Worm (Caenorhabditis elegans) whole organism, mixed stage, embryonic: Measurements from ENCODE around the gene orc-2.

Source experiments
- M03D4.4 ChIP-seq: sonication (generic microtip); optimal IDR thresholded peaks from 2 replicates; lab custom pipeline; 2017; ENCODE audit warnings: mild to moderate bottlenecking, missing genetic modification characterization, missing compliant biosample characterization
- bed-3 ChIP-seq: fragments of 200-800 bp; sonication (Bioruptor generic); optimal IDR thresholded peaks from 3 replicates; lab custom pipeline; 2018; ENCODE audit warnings: mild to moderate bottlenecking, missing genetic modification characterization, moderate library complexity, missing compliant biosample characterization
- blmp-1 ChIP-seq: fragments of 150-350 bp; optimal IDR thresholded peaks from 2 replicates; lab custom pipeline; 2014; ENCODE audit warnings: missing biosample characterization, missing genetic modification characterization
- ceh-39 ChIP-seq: fragments of 150-350 bp; optimal IDR thresholded peaks from 2 replicates; lab custom pipeline; 2014; ENCODE audit warnings: missing biosample characterization, missing genetic modification characterization
- ceh-43 ChIP-seq: fragments of 200-800 bp; sonication (Bioruptor generic); optimal IDR thresholded peaks from 2 replicates; lab custom pipeline; 2018; ENCODE audit warnings: mild to moderate bottlenecking, missing genetic modification characterization, moderate library complexity, missing compliant biosample characterization
- ces-1 ChIP-seq: fragments of 150-350 bp; optimal IDR thresholded peaks from 2 replicates; lab custom pipeline; 2014; ENCODE audit warnings: missing biosample characterization, missing genetic modification reagents, missing genetic modification characterization
- cnd-1 ChIP-seq: fragments of 200-800 bp; sonication (Bioruptor generic); optimal IDR thresholded peaks from 2 replicates; lab custom pipeline; 2018; ENCODE audit warnings: mild to moderate bottlenecking, missing genetic modification characterization, missing compliant biosample characterization
- drap-1 ChIP-seq: fragments of 200-800 bp; sonication (Bioruptor generic); optimal IDR thresholded peaks from 3 replicates; lab custom pipeline; 2018; ENCODE audit warnings: mild to moderate bottlenecking, missing genetic modification characterization, missing compliant biosample characterization
- elt-1 ChIP-seq: sonication (generic microtip); optimal IDR thresholded peaks from 2 replicates; lab custom pipeline; 2017; ENCODE audit warnings: missing genetic modification characterization, mild to moderate bottlenecking, missing compliant biosample characterization, antibody characterized with exemption, moderate library complexity, borderline replicate concordance; ENCODE audit not compliant: insufficient read depth
- elt-3 ChIP-seq: fragments of 150-350 bp; optimal IDR thresholded peaks from 2 replicates; lab custom pipeline; 2014; ENCODE audit warnings: missing biosample characterization, missing genetic modification characterization
- flh-1 ChIP-seq: fragments of 200-800 bp; sonication (Bioruptor generic); optimal IDR thresholded peaks from 2 replicates; lab custom pipeline; 2018; ENCODE audit warnings: mild to moderate bottlenecking, missing genetic modification characterization, moderate library complexity, missing compliant biosample characterization
- ham-2 ChIP-seq: fragments of 200-800 bp; sonication (Bioruptor generic); optimal IDR thresholded peaks from 2 replicates; lab custom pipeline; 2018; ENCODE audit warnings: mild to moderate bottlenecking, missing genetic modification characterization, missing compliant biosample characterization
- hlh-1 ChIP-seq: fragments of 150-350 bp; optimal IDR thresholded peaks from 2 replicates; lab custom pipeline; 2014; ENCODE audit warnings: missing biosample characterization, missing genetic modification reagents, missing genetic modification characterization
- lin-13 ChIP-seq: fragments of 150-350 bp; optimal IDR thresholded peaks from 2 replicates; lab custom pipeline; 2014; ENCODE audit warnings: missing biosample characterization, missing genetic modification characterization
- lsy-2 ChIP-seq: fragments of 150-350 bp; optimal IDR thresholded peaks from 2 replicates; lab custom pipeline; 2014; ENCODE audit warnings: missing biosample characterization, missing genetic modification characterization
- mab-5 ChIP-seq: fragments of 150-350 bp; optimal IDR thresholded peaks from 2 replicates; lab custom pipeline; 2014; ENCODE audit warnings: missing biosample characterization, missing genetic modification characterization
- mep-1 ChIP-seq: fragments of 150-350 bp; optimal IDR thresholded peaks from 2 replicates; lab custom pipeline; 2017; ENCODE audit warnings: missing biosample characterization, missing genetic modification reagents, missing genetic modification characterization, inconsistent platforms
- nhr-12 ChIP-seq: fragments of 150-350 bp; optimal IDR thresholded peaks from 2 replicates; lab custom pipeline; 2014; ENCODE audit warnings: missing biosample characterization, missing genetic modification characterization
- nhr-2 ChIP-seq: fragments of 150-350 bp; optimal IDR thresholded peaks from 2 replicates; lab custom pipeline; 2014; ENCODE audit warnings: missing biosample characterization, missing genetic modification characterization
- nhr-237 ChIP-seq: fragments of 150-350 bp; optimal IDR thresholded peaks from 2 replicates; lab custom pipeline; 2014; ENCODE audit warnings: missing biosample characterization, missing genetic modification characterization
- nhr-28 ChIP-seq: fragments of 150-350 bp; optimal IDR thresholded peaks from 2 replicates; lab custom pipeline; 2014; ENCODE audit warnings: missing biosample characterization, missing genetic modification characterization
- nhr-76 ChIP-seq: sonication (generic microtip); optimal IDR thresholded peaks from 2 replicates; lab custom pipeline; 2017; ENCODE audit warnings: missing biosample characterization, missing genetic modification characterization
- pha-4 ChIP-seq: fragments of 150-350 bp; optimal IDR thresholded peaks from 2 replicates; lab custom pipeline; 2018; ENCODE audit warnings: missing biosample characterization, missing genetic modification reagents, missing genetic modification characterization
- sem-2 ChIP-seq: fragments of 200-800 bp; sonication (Bioruptor generic); optimal IDR thresholded peaks from 2 replicates; lab custom pipeline; 2018; ENCODE audit warnings: mild to moderate bottlenecking, missing genetic modification characterization, missing compliant biosample characterization
- snpc-4 ChIP-seq: fragments of 150-350 bp; optimal IDR thresholded peaks from 2 replicates; lab custom pipeline; 2014; ENCODE audit warnings: missing biosample characterization, missing genetic modification characterization
- sptf-1 ChIP-seq: sonication (generic microtip); optimal IDR thresholded peaks from 2 replicates; lab custom pipeline; 2017; ENCODE audit warnings: mild to moderate bottlenecking, missing genetic modification characterization, moderate library complexity, missing compliant biosample characterization
- tbx-8 ChIP-seq: fragments of 200-800 bp; sonication (Bioruptor generic); optimal IDR thresholded peaks from 2 replicates; lab custom pipeline; 2018; ENCODE audit warnings: mild to moderate bottlenecking, missing genetic modification characterization, moderate library complexity, missing compliant biosample characterization
- unc-120 ChIP-seq: sonication (generic microtip); optimal IDR thresholded peaks from 2 replicates; lab custom pipeline; 2017; ENCODE audit warnings: missing genetic modification characterization, missing compliant biosample characterization; ENCODE audit not compliant: poor library complexity, severe bottlenecking
- unc-39 ChIP-seq: fragments of 150-350 bp; optimal IDR thresholded peaks from 2 replicates; lab custom pipeline; 2014; ENCODE audit warnings: missing biosample characterization, missing genetic modification characterization
- unc-62 ChIP-seq: fragments of 150-350 bp; optimal IDR thresholded peaks from 2 replicates; lab custom pipeline; 2014; ENCODE audit warnings: missing biosample characterization, missing genetic modification reagents, missing genetic modification characterization
- zip-8 ChIP-seq: fragments of 150-350 bp; optimal IDR thresholded peaks from 2 replicates; lab custom pipeline; 2014; ENCODE audit warnings: missing biosample characterization, missing genetic modification characterization
- ztf-11 ChIP-seq: fragments of 150-350 bp; optimal IDR thresholded peaks from 2 replicates; lab custom pipeline; 2014; ENCODE audit warnings: missing biosample characterization, missing genetic modification characterization

The orc-2 gene

DNA sequence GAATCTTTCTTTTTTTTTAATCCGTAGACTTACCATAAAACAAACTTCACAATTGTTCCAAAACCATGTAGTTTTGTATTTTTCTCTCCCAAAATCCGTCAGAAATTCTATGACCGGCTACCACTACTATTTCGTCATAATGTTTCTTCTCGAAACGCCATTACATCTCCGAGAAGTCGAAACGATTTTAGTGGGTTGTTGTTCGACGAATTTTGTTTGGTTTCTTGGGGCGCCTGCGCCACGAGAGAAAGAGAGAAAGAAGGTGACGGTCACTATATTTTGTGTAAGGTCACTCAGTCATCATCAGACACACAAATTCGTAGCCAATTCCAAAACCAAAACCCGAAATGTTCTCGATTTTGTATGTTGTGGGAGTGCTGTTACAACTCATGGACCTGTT is 13.4 kb downstream of the orc-2 start:
- TF ChIP-seq ces-1 (GFP tag; lab: Kevin White, UChicago) (no peak), M03D4.4 (tag; lab: Kevin White, UChicago) (no peak), lsy-2 (no peak), mep-1 (tag; lab: Kevin White, UChicago) (no peak), drap-1 (GFP tag; lab: Kevin White, UChicago) (no peak), nhr-12 (no peak), unc-39 (no peak), elt-1 (tag; lab: Kevin White, UChicago) (no peak), nhr-2 (no peak), unc-62 (GFP tag; lab: Kevin White, UChicago) (no peak), mab-5 (tag; lab: Kevin White, UChicago) (no peak), tbx-8 (no peak), snpc-4 (tag; lab: Kevin White, UChicago) (no peak), lin-13 (tag; lab: Kevin White, UChicago) (no peak), nhr-76 (tag; lab: Kevin White, UChicago) (no peak), cnd-1 (tag; lab: Kevin White, UChicago) (no peak), blmp-1 (tag; lab: Kevin White, UChicago) (no peak), unc-120 (tag; lab: Kevin White, UChicago) (no peak), ham-2 (GFP tag; lab: Kevin White, UChicago) (no peak), ceh-43 (GFP tag; lab: Kevin White, UChicago) (no peak)
- TF ChIP-seq, all 35 proteins: peak for 0

DNA sequence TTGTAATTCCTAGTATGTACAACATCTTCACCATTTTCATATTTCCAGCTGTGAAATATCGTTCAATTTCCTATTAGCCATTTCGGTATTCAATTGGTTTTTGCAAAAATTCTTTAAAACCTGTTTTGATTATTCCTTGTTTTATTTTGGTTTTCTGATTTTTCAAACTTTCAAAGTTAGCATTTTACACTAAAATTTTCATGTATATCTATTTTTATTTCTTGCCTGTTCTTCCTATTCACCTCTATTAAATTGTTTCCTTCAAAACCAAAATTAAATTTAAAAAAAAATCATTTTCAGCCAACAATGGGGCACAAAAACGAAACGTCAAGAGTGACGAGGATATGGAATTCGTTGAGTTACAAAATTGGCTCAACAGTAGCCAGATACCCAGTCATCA is 15.2 kb downstream of the orc-2 start, which contains the start of gene ptr-8:
Gene ptr-8, plus strand, starts transcription at position 301 of the 400 bp plus-strand sequence.
- TF ChIP-seq hlh-1 (tag; lab: Kevin White, UChicago) (no peak), M03D4.4 (tag; lab: Kevin White, UChicago) (no peak)

DNA sequence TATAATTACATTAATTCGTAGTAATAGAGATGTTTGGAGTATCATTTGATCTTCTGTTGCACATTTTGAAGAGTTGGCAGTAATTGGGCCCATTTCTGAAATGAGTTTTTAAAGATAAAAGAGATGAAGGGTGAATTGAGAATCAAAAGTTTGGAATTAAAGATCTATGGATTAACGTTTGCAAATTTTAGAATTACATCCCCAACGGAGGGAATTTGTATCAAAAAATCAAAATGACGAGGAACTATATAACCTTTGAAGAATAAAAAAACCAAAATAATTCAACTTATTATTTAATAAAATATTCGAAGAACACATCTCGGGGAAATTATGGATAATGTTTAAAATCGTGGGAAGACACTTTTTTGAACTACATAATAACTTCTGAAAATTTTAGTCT is 21.3 kb downstream of the orc-2 start, which contains the start of gene sra-10:
Gene sra-10, minus strand, starts transcription at position 101 of the 400 bp plus-strand sequence.
- TF ChIP-seq mep-1 (tag; lab: Kevin White, UChicago): no peak
- no peak for TF ChIP-seq tbx-8
- no peak for TF ChIP-seq unc-62 (GFP tag; lab: Kevin White, UChicago)
- no peak for TF ChIP-seq lsy-2
- no peak for TF ChIP-seq ceh-43 (GFP tag; lab: Kevin White, UChicago)
- TF ChIP-seq elt-1 (tag; lab: Kevin White, UChicago): no peak
- no peak for TF ChIP-seq elt-3 (tag; lab: Kevin White, UChicago)
- no peak for TF ChIP-seq nhr-2
- no peak for TF ChIP-seq pha-4
- no peak for TF ChIP-seq mab-5 (tag; lab: Kevin White, UChicago)
- TF ChIP-seq nhr-237 (tag; lab: Kevin White, UChicago): no peak
- TF ChIP-seq nhr-76 (tag; lab: Kevin White, UChicago): no peak
- no peak for TF ChIP-seq ztf-11 (tag; lab: Kevin White, UChicago)
- TF ChIP-seq snpc-4 (tag; lab: Kevin White, UChicago): no peak
- TF ChIP-seq drap-1 (GFP tag; lab: Kevin White, UChicago): no peak
- no peak for TF ChIP-seq flh-1 (GFP tag; lab: Kevin White, UChicago)
- no peak for TF ChIP-seq nhr-28 (tag; lab: Kevin White, UChicago)
- TF ChIP-seq zip-8 (tag; lab: Kevin White, UChicago): no peak
- TF ChIP-seq bed-3: no peak
- TF ChIP-seq M03D4.4 (tag; lab: Kevin White, UChicago): no peak

DNA sequence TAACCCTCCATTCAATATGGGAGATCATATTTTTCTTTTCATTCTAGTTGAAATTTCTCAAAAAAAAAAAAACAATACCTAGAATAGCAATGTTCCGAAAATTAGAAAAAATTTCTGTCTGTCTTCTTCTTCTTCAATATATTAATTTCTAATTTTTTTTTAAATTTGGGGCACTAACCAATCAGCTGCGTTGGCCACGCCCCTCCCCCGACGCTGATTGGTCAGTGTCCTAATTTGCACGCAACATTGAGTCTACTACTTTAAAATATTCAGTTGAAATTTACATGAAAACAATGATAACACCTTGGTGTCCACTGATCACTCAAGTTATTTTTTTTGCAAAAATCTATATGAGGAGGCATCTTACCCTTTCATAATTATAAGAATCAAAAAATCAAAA is 22.2 kb downstream of the orc-2 start:
- TF ChIP-seq sptf-1 (tag; lab: Kevin White, UChicago) (no peak), drap-1 (GFP tag; lab: Kevin White, UChicago) (no peak), ceh-43 (GFP tag; lab: Kevin White, UChicago) (no peak), nhr-237 (tag; lab: Kevin White, UChicago) (no peak), mep-1 (tag; lab: Kevin White, UChicago) (no peak), ceh-39 (tag; lab: Kevin White, UChicago) (no peak), unc-39 (no peak), M03D4.4 (tag; lab: Kevin White, UChicago) (no peak), unc-120 (tag; lab: Kevin White, UChicago) (no peak), hlh-1 (tag; lab: Kevin White, UChicago) (no peak)

DNA sequence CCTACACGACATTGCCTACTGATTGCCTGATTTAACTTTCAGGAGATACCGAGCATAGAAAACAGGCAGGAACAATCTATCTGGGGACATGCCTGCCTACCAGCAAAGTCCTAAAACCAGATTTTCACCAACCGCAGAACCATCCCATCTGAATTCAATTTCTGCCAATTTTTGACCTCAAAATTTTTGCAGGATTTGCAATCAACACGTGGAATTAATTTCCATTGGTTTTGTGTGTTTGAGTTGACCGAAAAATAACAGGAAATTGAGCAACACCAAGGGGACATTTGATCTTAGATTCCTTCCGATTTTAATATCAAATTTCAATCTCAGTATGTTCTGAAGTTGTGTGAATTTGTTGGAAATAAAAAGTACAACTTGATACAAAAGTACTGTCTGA is 25.3 kb downstream of the orc-2 start:
- TF ChIP-seq ces-1 (GFP tag; lab: Kevin White, UChicago) (no peak), sem-2 (GFP tag; lab: Kevin White, UChicago) (no peak), flh-1 (GFP tag; lab: Kevin White, UChicago) (no peak), sptf-1 (tag; lab: Kevin White, UChicago) (no peak), ztf-11 (tag; lab: Kevin White, UChicago) (no peak), bed-3 (no peak)
- TF ChIP-seq, all 35 proteins: peak for 0
